Worm (Caenorhabditis elegans) whole organism, L3 larva: Measurements from ENCODE around the gene col-104.

Experiments
- ama-1 ChIP-seq: fragments of 150-350 bp; optimal IDR thresholded peaks from 2 replicates; lab custom pipeline; 2018
- ceh-82 ChIP-seq: fragments of 150-350 bp; optimal IDR thresholded peaks from 2 replicates; lab custom pipeline; 2014; ENCODE audit warnings: missing biosample characterization, missing genetic modification characterization
- elt-1 ChIP-seq: fragments of 150-350 bp; optimal IDR thresholded peaks from 2 replicates; lab custom pipeline; 2014; ENCODE audit warnings: missing biosample characterization, missing genetic modification characterization
- mdl-1 ChIP-seq: fragments of 150-350 bp; optimal IDR thresholded peaks from 2 replicates; lab custom pipeline; 2014; ENCODE audit warnings: missing biosample characterization, missing genetic modification characterization
- nhr-12 ChIP-seq: fragments of 150-350 bp; optimal IDR thresholded peaks from 2 replicates; lab custom pipeline; 2014; ENCODE audit warnings: missing biosample characterization, missing genetic modification characterization
- skn-1 ChIP-seq: fragments of 150-350 bp; optimal IDR thresholded peaks from 2 replicates; lab custom pipeline; 2014; ENCODE audit warnings: missing biosample characterization, missing genetic modification characterization
- unc-39 ChIP-seq: sonication (generic microtip); optimal IDR thresholded peaks from 4 replicates; lab custom pipeline; 2017; ENCODE audit warnings: missing biosample characterization, missing genetic modification characterization

ce11 chrIV:1358109-1358508, 3.0 kb upstream of the col-104 start:
- TF ChIP-seq unc-39 (tag; lab: Kevin White, UChicago), result no peak
- no peak for TF ChIP-seq ceh-82
- TF ChIP-seq ama-1 (lab: Kevin White, UChicago), result no peak
- TF ChIP-seq skn-1 (tag; lab: Kevin White, UChicago), result no peak
- TF ChIP-seq nhr-12 (tag; lab: Kevin White, UChicago), result no peak
- no peak for TF ChIP-seq elt-1 (tag; lab: Kevin White, UChicago)
- no peak for TF ChIP-seq mdl-1 (tag; lab: Kevin White, UChicago)
